Worm (Caenorhabditis elegans) whole organism, L4 larva: ENCODE results near the gene B0410.1.

Source experiments
- nhr-76 ChIP-seq: fragments of 150-350 bp; optimal IDR thresholded peaks from 2 replicates; lab custom pipeline; 2014; ENCODE audit warnings: missing biosample characterization, missing genetic modification characterization
- nhr-77 ChIP-seq: fragments of 150-350 bp; optimal IDR thresholded peaks from 2 replicates; lab custom pipeline; 2014; ENCODE audit warnings: missing biosample characterization, missing genetic modification characterization

DNA sequence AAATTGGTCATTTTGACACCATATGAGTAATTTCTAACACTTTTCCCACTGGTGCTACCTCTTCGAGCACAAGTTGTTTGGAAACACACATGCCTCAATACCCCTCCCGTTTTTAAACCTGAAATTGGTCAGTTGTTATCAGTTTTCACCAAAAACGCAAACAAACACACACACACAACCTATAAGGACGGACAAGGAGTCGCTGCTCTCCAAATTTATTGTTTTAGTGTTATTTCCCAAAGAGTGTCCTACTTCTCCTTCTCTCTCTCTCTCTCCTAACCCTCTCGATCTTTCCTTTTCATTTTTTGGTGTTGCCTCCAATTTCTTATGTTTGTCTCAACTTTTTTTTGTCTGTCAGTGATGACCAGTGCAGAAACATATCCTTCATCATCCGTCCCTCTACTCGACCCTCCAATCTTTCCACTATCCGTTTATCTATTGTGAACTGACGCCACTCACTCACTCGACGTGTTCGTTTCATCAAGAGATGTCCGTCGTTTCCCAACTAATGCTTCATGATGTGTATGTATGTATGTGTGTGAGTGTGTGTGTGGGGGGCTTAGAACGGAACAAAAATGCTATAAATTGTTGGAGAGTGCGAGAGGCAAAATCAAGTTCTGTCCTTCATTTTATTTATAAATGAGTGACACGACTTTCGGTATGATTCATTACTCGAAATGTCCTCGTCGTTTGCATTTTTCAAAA, 9.5 kb downstream of the B0410.1 start:
- TF ChIP-seq nhr-76 (tag; lab: Kevin White, UChicago) (no peak), nhr-77 (tag; lab: Kevin White, UChicago) (no peak)
